Fruit fly (Drosophila melanogaster) whole organism, embryonic: ENCODE results near the gene cnir.

Experiments
- ATbp ChIP-seq: fragments of 200-800 bp; sonication (Bioruptor generic); optimal IDR thresholded peaks from 2 replicates; lab custom pipeline; 2017; ENCODE audit warnings: missing biosample characterization, mild to moderate bottlenecking, missing genetic modification characterization, missing genetic modification reagents
- Abd-B ChIP-seq: fragments of 200-800 bp; sonication (Bioruptor generic); optimal IDR thresholded peaks from 2 replicates; lab custom pipeline; 2018; ENCODE audit warnings: missing biosample characterization, mild to moderate bottlenecking, missing genetic modification characterization, moderate library complexity
- Ada2b ChIP-seq: fragments of 200-800 bp; sonication (Bioruptor generic); IDR thresholded peaks from 2 replicates; pipeline ENCODE4 v1.3.6; 2022; ENCODE audit warnings: missing biosample characterization, missing genetic modification characterization
- CG10147 ChIP-seq: fragments of 200-800 bp; sonication (Bioruptor generic); optimal IDR thresholded peaks from 2 replicates; lab custom pipeline; 2019; ENCODE audit warnings: missing biosample characterization, mild to moderate bottlenecking, missing genetic modification characterization, moderate library complexity
- CG10209 ChIP-seq: fragments of 200-800 bp; sonication (Bioruptor generic); optimal IDR thresholded peaks from 3 replicates; lab custom pipeline; 2017; ENCODE audit warnings: missing biosample characterization, mild to moderate bottlenecking, missing genetic modification characterization, missing genetic modification reagents
- CG11093 ChIP-seq: fragments of 200-800 bp; sonication (Bioruptor generic); IDR thresholded peaks from 3 replicates; pipeline ENCODE4 v1.3.6; 2022; ENCODE audit warnings: missing biosample characterization, missing genetic modification characterization
- CG12071 ChIP-seq: fragments of 200-800 bp; sonication (Bioruptor generic); optimal IDR thresholded peaks from 3 replicates; lab custom pipeline; 2018; ENCODE audit warnings: missing biosample characterization, mild to moderate bottlenecking, missing genetic modification characterization
- CG12219 ChIP-seq: fragments of 200-800 bp; sonication (Bioruptor generic); optimal IDR thresholded peaks from 3 replicates; lab custom pipeline; 2018; ENCODE audit warnings: missing biosample characterization, mild to moderate bottlenecking, missing genetic modification characterization
- CG12236 ChIP-seq: fragments of 200-800 bp; sonication (Bioruptor generic); optimal IDR thresholded peaks from 2 replicates; lab custom pipeline; 2016; ENCODE audit warnings: missing biosample characterization, missing genetic modification characterization
- CG12769 ChIP-seq: fragments of 200-800 bp; sonication (Bioruptor generic); optimal IDR thresholded peaks from 2 replicates; lab custom pipeline; 2019; ENCODE audit warnings: missing biosample characterization, mild to moderate bottlenecking, missing genetic modification characterization, moderate library complexity
- CG13424 ChIP-seq: fragments of 200-800 bp; sonication (Bioruptor generic); optimal IDR thresholded peaks from 2 replicates; lab custom pipeline; 2019; ENCODE audit warnings: missing biosample characterization, mild to moderate bottlenecking, missing genetic modification characterization, moderate library complexity
- CG13894 ChIP-seq: fragments of 200-800 bp; sonication (Bioruptor generic); optimal IDR thresholded peaks from 3 replicates; lab custom pipeline; 2018; ENCODE audit warnings: missing biosample characterization, mild to moderate bottlenecking, missing genetic modification characterization, moderate library complexity
- CG14050 ChIP-seq: fragments of 200-800 bp; sonication (Bioruptor generic); IDR thresholded peaks from 3 replicates; pipeline ENCODE4 v1.3.6; 2022; ENCODE audit warnings: missing biosample characterization, missing genetic modification characterization
- CG14667 ChIP-seq: fragments of 200-800 bp; sonication (Bioruptor generic); IDR thresholded peaks from 2 replicates; pipeline ENCODE4 v1.3.6; 2022; ENCODE audit warnings: missing biosample characterization, missing genetic modification characterization
- CG17186 ChIP-seq: fragments of 200-800 bp; sonication (Bioruptor generic); optimal IDR thresholded peaks from 3 replicates; lab custom pipeline; 2017; ENCODE audit warnings: missing biosample characterization, missing genetic modification reagents, missing genetic modification characterization
- CG17328 ChIP-seq: fragments of 200-800 bp; sonication (Bioruptor generic); IDR thresholded peaks from 2 replicates; pipeline ENCODE4 v1.3.6; 2022; ENCODE audit warnings: missing biosample characterization, missing genetic modification characterization
- CG1832 ChIP-seq: fragments of 200-800 bp; sonication (Bioruptor generic); optimal IDR thresholded peaks from 2 replicates; lab custom pipeline; 2017; ENCODE audit warnings: missing biosample characterization, mild to moderate bottlenecking, missing genetic modification characterization, inconsistent platforms
- CG18764 ChIP-seq: fragments of 200-800 bp; sonication (Bioruptor generic); optimal IDR thresholded peaks from 3 replicates; lab custom pipeline; 2016; ENCODE audit warnings: missing biosample characterization, missing genetic modification characterization
- CG31224 ChIP-seq: fragments of 200-800 bp; sonication (Bioruptor generic); IDR thresholded peaks from 2 replicates; pipeline ENCODE4 v1.3.6; 2022; ENCODE audit warnings: missing biosample characterization, missing genetic modification characterization
- CG3281 ChIP-seq: fragments of 200-800 bp; sonication (Bioruptor generic); optimal IDR thresholded peaks from 3 replicates; lab custom pipeline; 2017; ENCODE audit warnings: missing biosample characterization, mild to moderate bottlenecking, missing genetic modification characterization
- CG4404 ChIP-seq: fragments of 200-800 bp; sonication (Bioruptor generic); IDR thresholded peaks from 2 replicates; pipeline ENCODE4 v1.3.6; 2022; ENCODE audit warnings: missing biosample characterization, missing genetic modification characterization
- CG5953 ChIP-seq: fragments of 200-800 bp; sonication (Bioruptor generic); IDR thresholded peaks from 2 replicates; pipeline ENCODE4 v1.3.6; 2022; ENCODE audit warnings: missing biosample characterization, missing genetic modification characterization
- CG8765 ChIP-seq: fragments of 200-800 bp; sonication (Bioruptor generic); IDR thresholded peaks from 2 replicates; pipeline ENCODE4 v1.3.6; 2022; ENCODE audit warnings: missing biosample characterization, missing genetic modification characterization
- Ets65A ChIP-seq: fragments of 200-800 bp; sonication (Bioruptor generic); peaks from one replicate; lab custom pipeline; 2016; ENCODE audit warnings: missing biosample characterization, missing genetic modification characterization
- Fer3 ChIP-seq: fragments of 200-800 bp; sonication (Bioruptor generic); optimal IDR thresholded peaks from 2 replicates; lab custom pipeline; 2018; ENCODE audit warnings: missing biosample characterization, mild to moderate bottlenecking, missing genetic modification characterization, moderate library complexity
- H15 ChIP-seq: fragments of 200-800 bp; sonication (Bioruptor generic); IDR thresholded peaks from 3 replicates; pipeline ENCODE4 v1.3.6; 2022; ENCODE audit warnings: missing biosample characterization, missing genetic modification characterization
- MTF-1 ChIP-seq: fragments of 200-800 bp; sonication (Bioruptor generic); optimal IDR thresholded peaks from 2 replicates; lab custom pipeline; 2018; ENCODE audit warnings: missing biosample characterization, mild to moderate bottlenecking, missing genetic modification characterization, borderline replicate concordance
- Med ChIP-seq: fragments of 200-800 bp; sonication (Bioruptor generic); peaks from one replicate; lab custom pipeline; 2016; ENCODE audit warnings: missing biosample characterization, missing genetic modification characterization, mild to moderate bottlenecking, inconsistent platforms, moderate library complexity
- Nf-YA ChIP-seq: fragments of 200-800 bp; sonication (Bioruptor generic); IDR thresholded peaks from 2 replicates; pipeline ENCODE4 v1.3.6; 2022; ENCODE audit warnings: missing biosample characterization, missing genetic modification characterization
- Sox100B ChIP-seq: fragments of 200-800 bp; sonication (Bioruptor generic); optimal IDR thresholded peaks from 3 replicates; lab custom pipeline; 2018; ENCODE audit warnings: missing biosample characterization, mild to moderate bottlenecking, missing genetic modification characterization
- Ssrp ChIP-seq: fragments of 200-800 bp; sonication (Bioruptor generic); optimal IDR thresholded peaks from 2 replicates; lab custom pipeline; 2018; ENCODE audit warnings: missing biosample characterization, mild to moderate bottlenecking, missing genetic modification characterization, moderate library complexity
- Xbp1 ChIP-seq: fragments of 200-800 bp; sonication (Bioruptor generic); optimal IDR thresholded peaks from 3 replicates; lab custom pipeline; 2016; ENCODE audit warnings: missing biosample characterization, mild to moderate bottlenecking, missing genetic modification characterization
- disco-r ChIP-seq: fragments of 200-800 bp; sonication (Bioruptor generic); optimal IDR thresholded peaks from 2 replicates; lab custom pipeline; 2016; ENCODE audit warnings: missing biosample characterization, missing genetic modification characterization
- dm ChIP-seq: fragments of 200-800 bp; sonication (Bioruptor generic); optimal IDR thresholded peaks from 3 replicates; lab custom pipeline; 2016; ENCODE audit warnings: missing biosample characterization, missing genetic modification characterization
- dmrt99B ChIP-seq: fragments of 200-800 bp; sonication (Bioruptor generic); optimal IDR thresholded peaks from 2 replicates; lab custom pipeline; 2018; ENCODE audit warnings: missing biosample characterization, mild to moderate bottlenecking, missing genetic modification characterization, moderate library complexity
- emc ChIP-seq: fragments of 200-800 bp; sonication (Bioruptor generic); optimal IDR thresholded peaks from 2 replicates; lab custom pipeline; 2016; ENCODE audit warnings: missing biosample characterization, missing genetic modification characterization
- eve ChIP-seq, 2 experiments: fragments of >200 bp; optimal IDR thresholded peaks; 2 replicates each; lab custom pipeline; 2017; ENCODE audit warnings: missing biosample characterization in 2 of 2, missing genetic modification characterization in 2 of 2
- gem ChIP-seq: fragments of 200-800 bp; sonication (Bioruptor generic); optimal IDR thresholded peaks from 2 replicates; lab custom pipeline; 2019; ENCODE audit warnings: missing biosample characterization, mild to moderate bottlenecking, missing genetic modification characterization, moderate library complexity
- ind ChIP-seq: fragments of 200-800 bp; sonication (Bioruptor generic); optimal IDR thresholded peaks from 3 replicates; lab custom pipeline; 2016; ENCODE audit warnings: missing biosample characterization, missing genetic modification characterization
- jing ChIP-seq: fragments of 200-800 bp; sonication (Bioruptor generic); optimal IDR thresholded peaks from 2 replicates; lab custom pipeline; 2018; ENCODE audit warnings: missing biosample characterization, mild to moderate bottlenecking, missing genetic modification characterization
- jumu ChIP-seq: fragments of 200-800 bp; sonication (Bioruptor generic); optimal IDR thresholded peaks from 3 replicates; lab custom pipeline; 2016; ENCODE audit warnings: missing biosample characterization, missing genetic modification characterization
- lbe ChIP-seq: fragments of 200-800 bp; sonication (Bioruptor generic); optimal IDR thresholded peaks from 2 replicates; lab custom pipeline; 2016; ENCODE audit warnings: missing biosample characterization, mild to moderate bottlenecking, missing genetic modification characterization
- lilli ChIP-seq: fragments of 200-800 bp; sonication (Bioruptor generic); optimal IDR thresholded peaks from 3 replicates; lab custom pipeline; 2016; ENCODE audit warnings: missing biosample characterization, missing genetic modification characterization
- sna ChIP-seq: fragments of 200-800 bp; sonication (Bioruptor generic); IDR thresholded peaks from 2 replicates; pipeline ENCODE4 v1.3.6; 2022; ENCODE audit warnings: missing biosample characterization, missing genetic modification characterization; ENCODE audit not compliant: partially characterized antibody
- ssp ChIP-seq: fragments of 200-800 bp; sonication (Bioruptor generic); IDR thresholded peaks from 2 replicates; pipeline ENCODE4 v1.3.6; 2022; ENCODE audit warnings: missing biosample characterization, missing genetic modification characterization
- tin ChIP-seq: fragments of 200-800 bp; sonication (Bioruptor generic); optimal IDR thresholded peaks from 3 replicates; lab custom pipeline; 2016; ENCODE audit warnings: missing biosample characterization, missing genetic modification characterization
- trem ChIP-seq: fragments of 200-800 bp; optimal IDR thresholded peaks from 3 replicates; lab custom pipeline; 2019; ENCODE audit warnings: missing biosample characterization, mild to moderate bottlenecking, missing genetic modification characterization, moderate library complexity
- twi ChIP-seq: fragments of 200-800 bp; optimal IDR thresholded peaks from 2 replicates; lab custom pipeline; 2019; ENCODE audit warnings: missing biosample characterization, mild to moderate bottlenecking, missing genetic modification characterization, moderate library complexity
- vvl ChIP-seq: fragments of 200-800 bp; sonication (Bioruptor generic); IDR thresholded peaks from 2 replicates; pipeline ENCODE4 v1.3.6; 2022; ENCODE audit warnings: missing biosample characterization, missing genetic modification characterization
- wor ChIP-seq: fragments of 200-800 bp; sonication (Bioruptor generic); IDR thresholded peaks from 2 replicates; pipeline ENCODE4 v1.3.6; 2022; ENCODE audit warnings: missing biosample characterization, missing genetic modification characterization

cnir gene

DNA sequence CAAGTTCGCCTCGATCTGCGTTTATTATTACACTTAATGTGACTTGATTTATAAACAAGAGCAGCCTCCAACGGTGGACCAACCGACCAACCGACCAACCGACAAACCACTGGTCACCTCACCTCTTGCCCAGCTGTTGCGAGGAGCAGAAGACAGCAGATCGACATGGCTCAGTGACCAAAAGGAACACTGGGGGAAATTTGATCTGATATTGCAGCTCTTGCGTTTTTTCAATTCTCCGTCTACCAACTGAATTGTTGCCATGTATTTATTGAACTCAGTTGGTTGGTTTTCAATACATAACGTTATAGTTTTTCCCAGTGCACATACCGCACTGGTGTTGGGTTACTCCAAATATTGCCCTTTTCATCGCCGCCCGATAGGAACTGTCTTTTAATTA is 35.0 kb downstream of the cnir start (continued):
- TF ChIP-seq Fer3 (tag; lab: Kevin White, UChicago) (no peak), MTF-1 (GFP tag; lab: Kevin White, UChicago) (no peak), jumu (GFP tag; lab: Kevin White, UChicago) (no peak), CG10209 (GFP tag; lab: Kevin White, UChicago) (no peak), CG1832 (GFP tag; lab: Kevin White, UChicago) (no peak), CG13894 (no peak), lilli (GFP tag; lab: Kevin White, UChicago) (no peak), CG14667 (GFP tag; lab: Robert Waterston, UW) (no peak), CG5953 (GFP tag; lab: Robert Waterston, UW) (no peak), CG31224 (GFP tag; lab: Robert Waterston, UW) (no peak), CG8765 (GFP tag; lab: Robert Waterston, UW) (no peak), Nf-YA (GFP tag; lab: Robert Waterston, UW) (no peak), Xbp1 (GFP tag; lab: Kevin White, UChicago) (no peak), dmrt99B (tag; lab: Kevin White, UChicago) (no peak)
- TF ChIP-seq, all 482 proteins: peak for 13

dm6 chr2L:3003399-3003798 is 36.2 kb downstream of the cnir start:
- peak; percentile 80 for TF ChIP-seq Med (GFP tag; lab: Kevin White, UChicago)
- peak; percentile 82 for TF ChIP-seq Ets65A (GFP tag; lab: Kevin White, UChicago)
- TF ChIP-seq CG11093 (GFP tag; lab: Robert Waterston, UW): peak; percentile 28; the same call in 1 of the 3 replicates
- TF ChIP-seq Ssrp: peak; percentile 50
- peak; percentile 69 for TF ChIP-seq vvl
- TF ChIP-seq wor (GFP tag; lab: Robert Waterston, UW): peak; percentile 49
- peak; percentile 30 for TF ChIP-seq CG12769 (tag; lab: Kevin White, UChicago)
- no peak for TF ChIP-seq ssp (GFP tag; lab: Robert Waterston, UW)
- TF ChIP-seq CG14050: 0 out of 3 replicates have a peak, but pooled peaks have one; percentile 21
- TF ChIP-seq tin (GFP tag; lab: Kevin White, UChicago): peak; percentile 16
- TF ChIP-seq CG4404 (GFP tag; lab: Robert Waterston, UW): no peak
- peak; percentile 62 for TF ChIP-seq CG12219
- TF ChIP-seq dm (GFP tag; lab: Kevin White, UChicago): no peak
- peak; percentile 47; the same call in 1 of the 2 replicates for TF ChIP-seq Ada2b (GFP tag; lab: Robert Waterston, UW)
- TF ChIP-seq trem (tag; lab: Kevin White, UChicago): peak; percentile 15
- peak; percentile 31 for TF ChIP-seq jing
- peak; percentile 48 for TF ChIP-seq Abd-B (GFP tag; lab: Kevin White, UChicago)
- TF ChIP-seq ATbp (GFP tag; lab: Kevin White, UChicago): peak; percentile 85
- TF ChIP-seq CG13424 (tag; lab: Kevin White, UChicago): peak; percentile 64
- no peak for TF ChIP-seq CG12236 (GFP tag; lab: Kevin White, UChicago)
- TF ChIP-seq H15 (GFP tag; lab: Robert Waterston, UW): 0 out of 3 replicates have a peak, but pooled peaks have one; percentile 21
- TF ChIP-seq sna (GFP tag; lab: Robert Waterston, UW): no peak
- no peak for TF ChIP-seq CG10147 (GFP tag; lab: Kevin White, UChicago)
- TF ChIP-seq twi (tag; lab: Kevin White, UChicago): no peak
- TF ChIP-seq CG18764 (GFP tag; lab: Kevin White, UChicago): no peak
- no peak for TF ChIP-seq emc (GFP tag; lab: Kevin White, UChicago)
- TF ChIP-seq eve (GFP tag; optimal IDR thresholded peaks at IDR 0.05; lab: Kevin White, UChicago): no peak
- TF ChIP-seq CG17186 (GFP tag; lab: Kevin White, UChicago): peak; percentile 2
- peak; percentile 76 for TF ChIP-seq gem (tag; lab: Kevin White, UChicago)
- TF ChIP-seq ind (GFP tag; lab: Kevin White, UChicago): peak; percentile 41
- no peak for TF ChIP-seq lbe (GFP tag; lab: Kevin White, UChicago)
- no peak for TF ChIP-seq disco-r
- no peak for TF ChIP-seq CG3281 (GFP tag; lab: Kevin White, UChicago)
- TF ChIP-seq Sox100B (GFP tag; lab: Kevin White, UChicago): peak; percentile 75
- TF ChIP-seq CG17328: peak; percentile 38; the same call in 1 of the 2 replicates
- TF ChIP-seq CG10209 (GFP tag; lab: Kevin White, UChicago): peak; percentile 40
- TF ChIP-seq CG12071 (GFP tag; lab: Kevin White, UChicago): peak; percentile 68
